Worm (Caenorhabditis elegans) whole organism, L4 larva: ENCODE data around the gene srw-136.

Experiments used
- ceh-44 ChIP-seq: fragments of 200-800 bp; sonication (Bioruptor generic); IDR thresholded peaks from 2 replicates; pipeline ENCODE4 v1.3.6; 2022; ENCODE audit warnings: missing genetic modification reagents, missing genetic modification characterization, missing compliant biosample characterization
- fkh-10 ChIP-seq: fragments of 150-350 bp; optimal IDR thresholded peaks from 2 replicates; lab custom pipeline; 2014; ENCODE audit warnings: missing biosample characterization, missing genetic modification reagents, missing genetic modification characterization
- mep-1 ChIP-seq: fragments of 150-350 bp; sonication (generic microtip); optimal IDR thresholded peaks from 3 replicates; lab custom pipeline; 2014; ENCODE audit warnings: missing biosample characterization, missing genetic modification characterization
- nhr-11 ChIP-seq: fragments of 150-350 bp; optimal IDR thresholded peaks from 2 replicates; lab custom pipeline; 2014; ENCODE audit warnings: missing biosample characterization, missing genetic modification characterization
- pha-4 ChIP-seq, 2 experiments: fragments of 150-350 bp in 1 of 2; fragments of 200-800 bp in 1 of 2; sonication (Bioruptor generic) in 1 of 2; IDR thresholded peaks in 1 of 2; optimal IDR thresholded peaks in 1 of 2; 2 replicates each; pipeline versions ENCODE4 v1.3.6 to Lab custom; 2014 to 2022; ENCODE audit warnings: missing genetic modification characterization in 2 of 2, missing genetic modification reagents in 2 of 2, missing biosample characterization in 1 of 2, missing compliant biosample characterization in 1 of 2
- snpc-4 ChIP-seq: fragments of 150-350 bp; optimal IDR thresholded peaks from 2 replicates; lab custom pipeline; 2014; ENCODE audit warnings: missing biosample characterization, missing genetic modification characterization

- no peak for TF ChIP-seq snpc-4 (tag; lab: Kevin White, UChicago)
- no peak for TF ChIP-seq nhr-11
- TF ChIP-seq ceh-44 (GFP tag; lab: Robert Waterston, UW): no peak
- TF ChIP-seq pha-4 (GFP tag; IDR thresholded peaks at IDR 0.05; lab: Robert Waterston, UW): no peak
- TF ChIP-seq pha-4 (tag; optimal IDR thresholded peaks at IDR 0.05; lab: Kevin White, UChicago): no peak
- TF ChIP-seq mep-1 (tag; lab: Kevin White, UChicago): no peak
- no peak for TF ChIP-seq fkh-10 (GFP tag; lab: Kevin White, UChicago)
Observed at ce11 chrV:2971307-2971999, 38.9 kb downstream of the srw-136 start, which contains the start of gene srw-129.
